Worm (Caenorhabditis elegans): ENCODE measurements around the gene Y58A7A.5.

- TF ChIP-seq fkh-10 (GFP tag; optimal IDR thresholded peaks at IDR 0.05) (no peak), ztf-4 (tag; optimal IDR thresholded peaks at IDR 0.05) (no peak), skn-1 (tag; optimal IDR thresholded peaks at IDR 0.05) (no peak), lin-39 (tag; optimal IDR thresholded peaks at IDR 0.05) (no peak), R02D3.7 (tag; optimal IDR thresholded peaks at IDR 0.05) (no peak), ama-1 (optimal IDR thresholded peaks at IDR 0.05) (no peak), egl-27 (tag; optimal IDR thresholded peaks at IDR 0.05) (no peak)
Observed at ce11 chrV:5088311-5088710, 1.5 kb upstream of the Y58A7A.5 start.
